Worm (Caenorhabditis elegans) whole organism, late embryonic: ENCODE measurements around the gene atat-2.

Source experiments
- C38D4.7 ChIP-seq: fragments of 200-800 bp; sonication (Bioruptor generic); optimal IDR thresholded peaks from 2 replicates; lab custom pipeline; 2018; ENCODE audit warnings: mild to moderate bottlenecking, missing genetic modification characterization, moderate library complexity, missing compliant biosample characterization
- F13H6.1 ChIP-seq: sonication (generic microtip); optimal IDR thresholded peaks from 2 replicates; lab custom pipeline; 2016; ENCODE audit warnings: missing genetic modification characterization, missing compliant biosample characterization
- T23F11.4 ChIP-seq: fragments of 200-800 bp; sonication (Bioruptor generic); optimal IDR thresholded peaks from 2 replicates; lab custom pipeline; 2018; ENCODE audit warnings: mild to moderate bottlenecking, missing genetic modification characterization, missing compliant biosample characterization
- Y22D7AL.16 ChIP-seq: sonication (generic microtip); optimal IDR thresholded peaks from 2 replicates; lab custom pipeline; 2016; ENCODE audit warnings: missing genetic modification characterization, missing compliant biosample characterization
- ama-1 ChIP-seq: fragments of 150-350 bp; optimal IDR thresholded peaks from 2 replicates; lab custom pipeline; 2014
- ceh-14 ChIP-seq: sonication (generic microtip); optimal IDR thresholded peaks from 2 replicates; lab custom pipeline; 2016; ENCODE audit warnings: missing genotype, missing genetic modification characterization, missing compliant biosample characterization
- ceh-2 ChIP-seq: sonication (generic microtip); optimal IDR thresholded peaks from 2 replicates; lab custom pipeline; 2016; ENCODE audit warnings: missing genotype, missing genetic modification characterization, missing compliant biosample characterization
- ceh-22 ChIP-seq: sonication (generic microtip); optimal IDR thresholded peaks from 2 replicates; lab custom pipeline; 2017; ENCODE audit warnings: missing biosample characterization, missing genetic modification characterization
- ceh-24 ChIP-seq: sonication (generic microtip); optimal IDR thresholded peaks from 2 replicates; lab custom pipeline; 2016; ENCODE audit warnings: mild to moderate bottlenecking, missing genetic modification characterization, missing compliant biosample characterization
- ceh-30 ChIP-seq: fragments of 150-350 bp; optimal IDR thresholded peaks from 2 replicates; lab custom pipeline; 2014; ENCODE audit warnings: missing biosample characterization, missing genetic modification characterization
- ceh-31 ChIP-seq: sonication (generic microtip); optimal IDR thresholded peaks from 2 replicates; lab custom pipeline; 2016; ENCODE audit warnings: missing genetic modification characterization, missing compliant biosample characterization
- ceh-34 ChIP-seq: sonication (generic microtip); optimal IDR thresholded peaks from 2 replicates; lab custom pipeline; 2016; ENCODE audit warnings: mild to moderate bottlenecking, missing genetic modification characterization, missing compliant biosample characterization
- ceh-48 ChIP-seq: sonication (generic microtip); optimal IDR thresholded peaks from 2 replicates; lab custom pipeline; 2016; ENCODE audit warnings: missing genetic modification characterization, inconsistent platforms, missing compliant biosample characterization
- ceh-9 ChIP-seq: sonication (generic microtip); optimal IDR thresholded peaks from 2 replicates; lab custom pipeline; 2016; ENCODE audit warnings: mild to moderate bottlenecking, missing genetic modification characterization, inconsistent platforms, missing compliant biosample characterization
- che-1 ChIP-seq: sonication (generic microtip); optimal IDR thresholded peaks from 2 replicates; lab custom pipeline; 2016; ENCODE audit warnings: mild to moderate bottlenecking, missing genetic modification characterization, missing compliant biosample characterization
- dmd-4 ChIP-seq: sonication (generic microtip); optimal IDR thresholded peaks from 2 replicates; lab custom pipeline; 2016; ENCODE audit warnings: borderline replicate concordance, missing genetic modification characterization, missing compliant biosample characterization
- dve-1 ChIP-seq: sonication (generic microtip); optimal IDR thresholded peaks from 2 replicates; lab custom pipeline; 2017; ENCODE audit warnings: antibody characterized with exemption, mild to moderate bottlenecking, missing genetic modification characterization, missing compliant biosample characterization
- elt-2 ChIP-seq: sonication (generic microtip); optimal IDR thresholded peaks from 2 replicates; lab custom pipeline; 2016; ENCODE audit warnings: missing genetic modification reagents, missing genetic modification characterization, missing compliant biosample characterization
- fax-1 ChIP-seq: sonication (generic microtip); optimal IDR thresholded peaks from 2 replicates; lab custom pipeline; 2016; ENCODE audit warnings: missing genotype, missing genetic modification characterization, missing compliant biosample characterization
- fkh-10 ChIP-seq: fragments of 150-350 bp; optimal IDR thresholded peaks from 2 replicates; lab custom pipeline; 2014; ENCODE audit warnings: missing biosample characterization, missing genetic modification reagents, missing genetic modification characterization
- hlh-13 ChIP-seq: fragments of 200-800 bp; sonication (Bioruptor generic); optimal IDR thresholded peaks from 2 replicates; lab custom pipeline; 2018; ENCODE audit warnings: mild to moderate bottlenecking, missing genetic modification characterization, missing compliant biosample characterization
- hlh-30 ChIP-seq: sonication (generic microtip); optimal IDR thresholded peaks from 2 replicates; lab custom pipeline; 2017; ENCODE audit warnings: antibody characterized with exemption, missing genetic modification characterization, missing compliant biosample characterization; ENCODE audit not compliant: insufficient read depth
- hlh-6 ChIP-seq: sonication (generic microtip); optimal IDR thresholded peaks from 2 replicates; lab custom pipeline; 2016; ENCODE audit warnings: missing genotype, missing genetic modification characterization, missing compliant biosample characterization
- lim-6 ChIP-seq: sonication (generic microtip); optimal IDR thresholded peaks from 2 replicates; lab custom pipeline; 2016; ENCODE audit warnings: missing genetic modification characterization, missing compliant biosample characterization
- nhr-11 ChIP-seq: fragments of 150-350 bp; optimal IDR thresholded peaks from 2 replicates; lab custom pipeline; 2014; ENCODE audit warnings: missing biosample characterization, missing genetic modification characterization
- npax-4 ChIP-seq: sonication (generic microtip); optimal IDR thresholded peaks from 2 replicates; lab custom pipeline; 2016; ENCODE audit warnings: missing genetic modification characterization, missing compliant biosample characterization
- odd-2 ChIP-seq: sonication (generic microtip); optimal IDR thresholded peaks from 2 replicates; lab custom pipeline; 2017; ENCODE audit warnings: antibody characterized with exemption, mild to moderate bottlenecking, missing genetic modification characterization, missing compliant biosample characterization
- pag-3 ChIP-seq: sonication (generic microtip); optimal IDR thresholded peaks from 2 replicates; lab custom pipeline; 2016; ENCODE audit warnings: missing compliant biosample characterization, missing genetic modification characterization, borderline replicate concordance
- pha-4 ChIP-seq: fragments of 150-350 bp; optimal IDR thresholded peaks from 2 replicates; lab custom pipeline; 2018; ENCODE audit warnings: missing biosample characterization, missing genetic modification reagents, missing genetic modification characterization
- pqm-1 ChIP-seq: sonication (generic microtip); optimal IDR thresholded peaks from 2 replicates; lab custom pipeline; 2016; ENCODE audit warnings: missing genetic modification characterization, missing compliant biosample characterization
- pros-1 ChIP-seq: fragments of 150-350 bp; optimal IDR thresholded peaks from 2 replicates; lab custom pipeline; 2014; ENCODE audit warnings: missing biosample characterization, missing genetic modification reagents, missing genetic modification characterization
- rnt-1 ChIP-seq: sonication (generic microtip); optimal IDR thresholded peaks from 2 replicates; lab custom pipeline; 2016; ENCODE audit warnings: missing genetic modification characterization, missing compliant biosample characterization
- sdc-2 ChIP-seq: sonication (generic microtip); optimal IDR thresholded peaks from 2 replicates; lab custom pipeline; 2016; ENCODE audit warnings: missing genotype, missing genetic modification characterization, missing compliant biosample characterization
- sox-2 ChIP-seq: fragments of 200-800 bp; sonication (Bioruptor generic); IDR thresholded peaks from 2 replicates; pipeline ENCODE4 v1.3.6; 2022; ENCODE audit warnings: missing genetic modification reagents, missing genetic modification characterization, missing compliant biosample characterization
- syd-9 ChIP-seq: sonication (generic microtip); optimal IDR thresholded peaks from 2 replicates; lab custom pipeline; 2016; ENCODE audit warnings: mild to moderate bottlenecking, missing genetic modification characterization, moderate library complexity, missing compliant biosample characterization
- tbx-2 ChIP-seq: sonication (generic microtip); optimal IDR thresholded peaks from 2 replicates; lab custom pipeline; 2016; ENCODE audit warnings: missing genetic modification characterization, missing compliant biosample characterization
- tbx-7 ChIP-seq: sonication (generic microtip); optimal IDR thresholded peaks from 2 replicates; lab custom pipeline; 2016; ENCODE audit warnings: missing genotype, missing genetic modification characterization, missing compliant biosample characterization
- ttx-3 ChIP-seq: sonication (generic microtip); optimal IDR thresholded peaks from 2 replicates; lab custom pipeline; 2016; ENCODE audit warnings: missing genetic modification reagents, missing genetic modification characterization, missing compliant biosample characterization
- unc-42 ChIP-seq: sonication (generic microtip); optimal IDR thresholded peaks from 2 replicates; lab custom pipeline; 2016; ENCODE audit warnings: missing genotype, missing genetic modification characterization, missing compliant biosample characterization
- unc-55 ChIP-seq: sonication (generic microtip); optimal IDR thresholded peaks from 2 replicates; lab custom pipeline; 2017; ENCODE audit warnings: missing biosample characterization, missing genetic modification reagents, missing genetic modification characterization
- zip-5 ChIP-seq: sonication (generic microtip); optimal IDR thresholded peaks from 2 replicates; lab custom pipeline; 2016; ENCODE audit warnings: missing genetic modification characterization, missing compliant biosample characterization

Gene atat-2

ce11 chrX:5841060-5841642, 7.7 kb upstream of the atat-2 start, which contains the start of gene puf-9 (continued):
- TF ChIP-seq ceh-48 (peak; percentile 7), hlh-30 (tag; lab: Kevin White, UChicago) (peak; percentile 86), unc-55 (GFP tag; lab: Kevin White, UChicago) (peak; percentile 87), unc-42 (tag; lab: Kevin White, UChicago) (peak; percentile 73), F13H6.1 (tag; lab: Kevin White, UChicago) (peak; percentile 83), ceh-14 (tag; lab: Kevin White, UChicago) (peak; percentile 48), nhr-11 (tag; lab: Kevin White, UChicago) (no peak), npax-4 (tag; lab: Kevin White, UChicago) (no peak), ceh-30 (tag; lab: Kevin White, UChicago) (no peak), fkh-10 (no peak), hlh-6 (no peak), Y22D7AL.16 (tag; lab: Kevin White, UChicago) (peak; percentile 39), rnt-1 (tag; lab: Kevin White, UChicago) (peak; percentile 93), dmd-4 (peak; percentile 63), ttx-3 (no peak), pros-1 (tag; lab: Kevin White, UChicago) (peak; percentile 69), C38D4.7 (GFP tag; lab: Kevin White, UChicago) (no peak), T23F11.4 (GFP tag; lab: Kevin White, UChicago) (no peak), ceh-24 (tag; lab: Kevin White, UChicago) (no peak), tbx-2 (tag; lab: Kevin White, UChicago) (peak; percentile 96)

ce11 chrX:5847268-5847667, 1.6 kb upstream of the atat-2 start:
- no peak for TF ChIP-seq zip-5 (tag; lab: Kevin White, UChicago)
- no peak for TF ChIP-seq ceh-9
- TF ChIP-seq ceh-48 = peak; percentile 32
- TF ChIP-seq unc-55 (GFP tag; lab: Kevin White, UChicago) = peak; percentile 0
- peak; percentile 21; the same call in 1 of the 2 replicates for TF ChIP-seq sox-2 (GFP tag; lab: Robert Waterston, UW)
- TF ChIP-seq ama-1 = no peak
- TF ChIP-seq pros-1 (tag; lab: Kevin White, UChicago) = no peak
- peak; percentile 64 for TF ChIP-seq ceh-31
- TF ChIP-seq tbx-2 (tag; lab: Kevin White, UChicago) = peak; percentile 18
- TF ChIP-seq pqm-1 (tag; lab: Kevin White, UChicago) = no peak
- TF ChIP-seq unc-42 (tag; lab: Kevin White, UChicago) = peak; percentile 7
- no peak for TF ChIP-seq syd-9

- TF ChIP-seq tbx-2 (tag; lab: Kevin White, UChicago) (no peak), fax-1 (no peak)
These were observed 1.6 kb downstream of the atat-2 start for ce11 chrX:5850472-5850871.

ce11 chrX:5852113-5852512, 3.2 kb downstream of the atat-2 start:
- TF ChIP-seq ceh-34 (tag; lab: Kevin White, UChicago) = no peak
- no peak for TF ChIP-seq dve-1 (tag; lab: Kevin White, UChicago)
- TF ChIP-seq pag-3 (tag; lab: Kevin White, UChicago) = no peak
- no peak for TF ChIP-seq ama-1
- no peak for TF ChIP-seq unc-55 (GFP tag; lab: Kevin White, UChicago)
- no peak for TF ChIP-seq tbx-7
- no peak for TF ChIP-seq ttx-3
- no peak for TF ChIP-seq odd-2
- TF ChIP-seq zip-5 (tag; lab: Kevin White, UChicago) = no peak
- no peak for TF ChIP-seq hlh-13 (GFP tag; lab: Kevin White, UChicago)
- no peak for TF ChIP-seq fkh-10
- TF ChIP-seq sdc-2 = no peak
- no peak for TF ChIP-seq lim-6 (tag; lab: Kevin White, UChicago)
- TF ChIP-seq elt-2 (tag; lab: Kevin White, UChicago) = no peak
- TF ChIP-seq ceh-2 (tag; lab: Kevin White, UChicago) = no peak
- TF ChIP-seq ceh-22 (tag; lab: Kevin White, UChicago) = no peak
- TF ChIP-seq pha-4 (tag; lab: Kevin White, UChicago) = no peak
- no peak for TF ChIP-seq che-1
- no peak for TF ChIP-seq T23F11.4 (GFP tag; lab: Kevin White, UChicago)
